Worm (Caenorhabditis elegans): ENCODE results near the gene T05A7.12.

- TF ChIP-seq unc-62 (GFP tag; optimal IDR thresholded peaks at IDR 0.05): no peak
- TF ChIP-seq lin-39 (tag; optimal IDR thresholded peaks at IDR 0.05): no peak
- TF ChIP-seq nhr-77 (tag; optimal IDR thresholded peaks at IDR 0.05): no peak
- no peak for TF ChIP-seq ceh-82 (tag; optimal IDR thresholded peaks at IDR 0.05)
- peak; percentile 94 for TF ChIP-seq fos-1 (tag; optimal IDR thresholded peaks at IDR 0.05)
- no peak for TF ChIP-seq sem-4 (tag; optimal IDR thresholded peaks at IDR 0.05)
Observed at ce11 chrII:4672584-4673110, 9.6 kb upstream of the T05A7.12 start, which contains the start of the genes clec-140 and hmg-11.

Measured in whole organism, L2 larva.